Fruit fly (Drosophila melanogaster): ENCODE data around the gene CG3223.

Gene CG3223

DNA sequence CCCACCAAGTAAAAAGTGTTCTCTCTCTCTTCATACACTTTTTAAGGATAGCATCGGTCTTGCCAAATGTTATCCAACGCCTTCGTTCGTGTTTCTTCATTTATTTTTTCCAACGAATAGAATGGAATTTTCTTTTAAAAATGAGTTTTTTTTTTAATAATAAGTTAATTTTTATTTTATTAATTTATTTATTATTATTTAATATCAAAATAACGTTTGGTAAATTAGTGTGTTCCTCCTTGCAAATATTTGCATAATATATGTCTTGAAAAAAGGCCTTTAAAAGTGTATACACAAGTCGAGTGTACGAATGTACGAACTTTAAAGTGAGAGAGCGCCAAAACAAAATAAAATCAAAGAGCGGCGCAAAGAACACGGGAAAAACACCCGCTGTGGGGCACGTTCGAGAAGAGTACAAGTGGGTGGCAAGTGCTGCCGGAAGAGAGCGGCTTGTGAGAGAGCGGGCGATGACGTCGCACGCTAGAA lies 18.0 kb downstream of the CG3223 start (continued):
- TF ChIP-seq CG32532 (GFP tag; IDR thresholded peaks at IDR 0.05) (peak; percentile 69), CG12155 (GFP tag; optimal IDR thresholded peaks at IDR 0.05) (peak; percentile 76), nmo (GFP tag; optimal IDR thresholded peaks at IDR 0.05) (peak; percentile 92), CG6791 (GFP tag; IDR thresholded peaks at IDR 0.05; ENCODE audit: partially characterized antibody) (peak; percentile 39; the same call in 1 of the 3 replicates), Camta (GFP tag; optimal IDR thresholded peaks at IDR 0.05) (no peak), CG10274 (GFP tag; optimal IDR thresholded peaks at IDR 0.05) (peak; percentile 39), CkIIα-i1 (GFP tag; IDR thresholded peaks at IDR 0.05) (no peak), CG13296 (GFP tag; optimal IDR thresholded peaks at IDR 0.05) (peak; percentile 90), CG11696 (GFP tag; IDR thresholded peaks at IDR 0.05) (peak; percentile 35; the same call in 1 of the 2 replicates), CG3407 (GFP tag; optimal IDR thresholded peaks at IDR 0.05) (peak; percentile 73), unpg (GFP tag; optimal IDR thresholded peaks at IDR 0.05) (peak; percentile 88), stwl (tag; optimal IDR thresholded peaks at IDR 0.05) (no peak), Hmr (GFP tag; optimal IDR thresholded peaks at IDR 0.05) (peak; percentile 95), sens-2 (GFP tag; IDR thresholded peaks at IDR 0.05) (no peak), Deaf1 (tag; optimal IDR thresholded peaks at IDR 0.05) (no peak), Gsc (GFP tag; IDR thresholded peaks at IDR 0.05) (no peak), CG10565 (GFP tag; optimal IDR thresholded peaks at IDR 0.05) (no peak), knrl (GFP tag; IDR thresholded peaks at IDR 0.05; ENCODE audit: partially characterized antibody) (no peak), CoRest (tag; optimal IDR thresholded peaks at IDR 0.05) (peak; percentile 97), ken (GFP tag; IDR thresholded peaks at IDR 0.05) (peak; percentile 75; the same call in 2 of the 3 replicates), CG17802 (tag; optimal IDR thresholded peaks at IDR 0.05) (no peak), CG30431 (GFP tag; optimal IDR thresholded peaks at IDR 0.05) (peak; percentile 80), CG1832 (GFP tag; optimal IDR thresholded peaks at IDR 0.05) (no peak), gsb (GFP tag; IDR thresholded peaks at IDR 0.05) (no peak), Sox100B (GFP tag; optimal IDR thresholded peaks at IDR 0.05) (peak; percentile 92), CG10366 (GFP tag; IDR thresholded peaks at IDR 0.05) (peak; percentile 81), CG2889 (GFP tag; IDR thresholded peaks at IDR 0.05) (0 out of 3 replicates have a peak, but pooled peaks have one; percentile 13), CG3065 (GFP tag; optimal IDR thresholded peaks at IDR 0.05) (peak; percentile 45), B-H2 (GFP tag; optimal IDR thresholded peaks at IDR 0.05) (no peak), stc (GFP tag; IDR thresholded peaks at IDR 0.05) (peak; percentile 49), hb (GFP tag; IDR thresholded peaks at IDR 0.05; ENCODE audit: partially characterized antibody) (no peak), Dbx (GFP tag; IDR thresholded peaks at IDR 0.05) (0 out of 3 replicates have a peak, but pooled peaks have one; percentile 14), CG15514 (GFP tag; optimal IDR thresholded peaks at IDR 0.05) (peak; percentile 45), Aef1 (GFP tag; IDR thresholded peaks at IDR 0.05) (peak; percentile 53; the same call in 2 of the 3 replicates), CG6765 (GFP tag; optimal IDR thresholded peaks at IDR 0.05) (peak; percentile 68), HLHmδ (GFP tag; optimal IDR thresholded peaks at IDR 0.05) (no peak), scrt (GFP tag; optimal IDR thresholded peaks at IDR 0.05) (peak; percentile 74), trem (tag; optimal IDR thresholded peaks at IDR 0.05) (peak; percentile 71), dmrt11E (tag; optimal IDR thresholded peaks at IDR 0.05) (peak; percentile 70), kah (GFP tag; optimal IDR thresholded peaks at IDR 0.05) (peak; percentile 63), Eip74EF (GFP tag; optimal IDR thresholded peaks at IDR 0.05) (peak in 1 of 2 experiments; percentile 88), onecut (GFP tag; IDR thresholded peaks at IDR 0.05) (peak; percentile 21; the same call in 1 of the 2 replicates), otp (GFP tag; IDR thresholded peaks at IDR 0.05) (no peak), corto (GFP tag; optimal IDR thresholded peaks at IDR 0.05) (peak; percentile 29), CG10979 (tag; optimal IDR thresholded peaks at IDR 0.05) (peak; percentile 89), gce (GFP tag; IDR thresholded peaks at IDR 0.05) (0 out of 3 replicates have a peak, but pooled peaks have one; percentile 39), CG6854 (GFP tag; optimal IDR thresholded peaks at IDR 0.05) (peak; percentile 80), CG12942 (GFP tag; optimal IDR thresholded peaks at IDR 0.05) (peak; percentile 81), tna (GFP tag; IDR thresholded peaks at IDR 0.05; ENCODE audit: partially characterized antibody) (no peak)
